Worm (Caenorhabditis elegans): ENCODE results near the gene ZK1098.2.
A peak's percentile ranks its signal among the peaks of the same experiment; 100 is the strongest.

ZK1098.2 gene

ce11 chrIII:9525252-9525651, 3.7 kb upstream of the ZK1098.2 start, which contains the start of gene trpp-3:
TSS of gene trpp-3 (plus strand) at chrIII:9525552.
- TF ChIP-seq aptf-2 (GFP tag; conservative IDR thresholded peaks at IDR 0.05): no peak
- no peak for TF ChIP-seq F55B11.4 (tag; optimal IDR thresholded peaks at IDR 0.05; ENCODE audit: borderline replicate concordance, insufficient read depth)
- no peak for TF ChIP-seq F57A8.1 (GFP tag; optimal IDR thresholded peaks at IDR 0.05)
- TF ChIP-seq F57C9.4 (tag; optimal IDR thresholded peaks at IDR 0.05): no peak
- no peak for TF ChIP-seq lsy-27 (tag; optimal IDR thresholded peaks at IDR 0.05; ENCODE audit: borderline replicate concordance, insufficient read depth)

DNA sequence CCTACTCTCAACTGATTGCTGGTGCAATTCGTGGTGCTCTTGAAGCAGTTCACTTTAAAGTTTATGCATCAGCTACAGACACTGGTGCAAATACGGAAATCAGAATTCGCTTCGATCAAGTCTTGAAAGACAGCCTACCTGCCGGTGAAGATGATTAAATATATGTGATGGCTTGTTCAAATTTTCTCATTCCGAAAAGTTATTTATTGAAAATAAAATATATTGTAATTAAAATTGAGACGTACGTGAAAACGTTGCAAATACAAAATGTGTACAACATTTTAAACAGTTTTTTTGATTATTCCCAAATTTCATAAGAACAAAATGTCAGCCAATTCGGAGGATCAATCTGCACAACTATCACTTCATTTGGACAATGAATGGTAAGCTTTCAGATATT, 2.1 kb upstream of the ZK1098.2 start, which contains the start of gene ZK1098.6:
Gene ZK1098.6 (plus strand): TSS at position 301 of the 400 bp plus-strand sequence.
- TF ChIP-seq B0035.1 (tag; optimal IDR thresholded peaks at IDR 0.05) (no peak), ccch-3 (GFP tag; optimal IDR thresholded peaks at IDR 0.05) (no peak)

DNA sequence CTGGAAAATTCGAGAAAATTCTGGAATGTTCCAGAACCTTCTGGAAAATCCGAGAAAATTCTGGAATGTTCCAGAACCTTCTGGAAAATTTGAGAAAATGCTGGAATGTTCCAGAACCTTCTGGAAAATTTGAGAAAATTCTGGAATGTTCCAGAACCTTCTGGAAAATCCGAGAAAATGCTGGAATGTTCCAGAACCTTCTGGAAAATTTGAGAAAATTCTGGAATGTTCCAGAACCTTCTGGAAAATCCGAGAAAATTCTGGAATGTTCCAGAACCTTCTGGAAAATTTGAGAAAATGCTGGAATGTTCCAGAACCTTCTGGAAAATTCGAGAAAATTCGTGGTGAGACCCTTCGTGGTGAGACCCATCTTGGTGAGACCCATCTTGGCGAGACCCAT, 5.2 kb downstream of the ZK1098.2 start:
- TF ChIP-seq hsf-1 (GFP tag; IDR thresholded peaks at IDR 0.05): peak; percentile 96
- TF ChIP-seq dox-1 (GFP tag; IDR thresholded peaks at IDR 0.05): 0 out of 2 replicates have a peak, but pooled peaks have one; percentile 29
- TF ChIP-seq pbrm-1 (GFP tag; IDR thresholded peaks at IDR 0.05): peak; percentile 17; the same call in 1 of the 2 replicates
- TF ChIP-seq madf-6 (GFP tag; IDR thresholded peaks at IDR 0.05): peak; percentile 19; the same call in 1 of the 2 replicates
- TF ChIP-seq F33H1.4 (GFP tag; IDR thresholded peaks at IDR 0.05): peak; percentile 52
- 0 out of 2 replicates have a peak, but pooled peaks have one; percentile 27 for TF ChIP-seq egrh-3 (GFP tag; IDR thresholded peaks at IDR 0.05)

DNA sequence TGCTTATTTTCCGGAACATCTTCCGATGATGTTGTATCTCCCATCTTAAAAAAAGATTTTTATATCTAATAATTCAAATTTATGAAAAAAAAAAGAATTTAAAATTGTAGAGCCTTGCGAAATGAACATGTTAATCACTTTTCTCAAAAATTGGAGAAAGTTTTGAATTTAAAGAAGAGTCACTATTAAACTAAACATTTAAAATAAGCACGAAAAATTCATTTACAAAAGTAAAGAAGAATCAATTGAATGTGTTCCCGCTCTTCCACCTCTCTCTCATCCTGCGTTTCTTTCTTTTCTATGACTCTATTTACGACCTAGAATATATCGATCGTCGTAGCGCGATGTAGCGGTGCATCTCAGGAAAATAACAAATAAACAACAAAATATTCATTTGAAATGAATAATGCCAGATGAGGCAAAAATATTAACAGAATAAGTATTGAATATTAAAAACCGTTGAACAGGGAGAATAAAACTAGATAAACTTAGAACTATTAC, 9.7 kb downstream of the ZK1098.2 start, which contains the start of gene ZK1098.3:
Gene ZK1098.3 (minus strand): TSS at position 51 of the 501 bp plus-strand sequence.
- peak; percentile 27; the same call in 1 of the 2 replicates for TF ChIP-seq hmg-1.2 (GFP tag; IDR thresholded peaks at IDR 0.05)
- no peak for TF ChIP-seq atf-7 (tag; optimal IDR thresholded peaks at IDR 0.05)
- TF ChIP-seq lin-40 (tag; optimal IDR thresholded peaks at IDR 0.05): no peak
- TF ChIP-seq him-1 (tag; optimal IDR thresholded peaks at IDR 0.05): no peak
- TF ChIP-seq Y79H2A.3 (GFP tag; conservative IDR thresholded peaks at IDR 0.05): no peak
- TF ChIP-seq hlh-12 (tag; optimal IDR thresholded peaks at IDR 0.05): no peak
- TF ChIP-seq bed-1 (GFP tag; IDR thresholded peaks at IDR 0.05): no peak
- TF ChIP-seq Y95B8A.8 (GFP tag; IDR thresholded peaks at IDR 0.05): no peak
- no peak for TF ChIP-seq Y56A3A.18 (GFP tag; IDR thresholded peaks at IDR 0.05)
- no peak for TF ChIP-seq ztf-26 (tag; optimal IDR thresholded peaks at IDR 0.05)
- TF ChIP-seq egrh-3 (GFP tag; IDR thresholded peaks at IDR 0.05): no peak
- TF ChIP-seq tbp1 (GFP tag; optimal IDR thresholded peaks at IDR 0.05): no peak
- no peak for TF ChIP-seq pbrm-1 (GFP tag; IDR thresholded peaks at IDR 0.05)
- no peak for TF ChIP-seq snpc-3.4 (tag; optimal IDR thresholded peaks at IDR 0.05)
- TF ChIP-seq attf-5 (GFP tag; optimal IDR thresholded peaks at IDR 0.05): peak; percentile 2
- TF ChIP-seq cebp-2 (GFP tag; IDR thresholded peaks at IDR 0.05): no peak
- TF ChIP-seq madf-10 (tag; optimal IDR thresholded peaks at IDR 0.05): no peak

DNA sequence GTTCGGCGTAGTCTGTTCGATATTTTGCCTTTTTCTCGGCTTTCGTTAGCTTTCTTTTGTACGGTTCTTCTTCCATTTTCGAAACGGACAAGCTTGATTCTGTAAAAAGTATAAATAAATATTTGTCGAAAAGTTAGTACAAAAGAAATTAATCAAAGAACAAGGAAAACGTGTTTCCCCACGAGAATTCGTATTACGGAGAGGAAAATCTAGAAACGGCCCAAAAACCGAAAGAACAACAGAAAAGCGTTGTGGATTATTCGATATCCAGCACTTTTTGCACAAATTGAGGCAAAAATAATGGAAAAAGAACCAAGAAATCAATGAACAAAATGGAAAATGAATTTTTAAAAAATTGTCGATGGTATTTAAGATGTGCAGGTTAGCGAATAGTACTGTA, 13.3 kb downstream of the ZK1098.2 start, which contains the start of gene mut-7:
Gene mut-7 (minus strand): TSS at position 101 of the 400 bp plus-strand sequence.
- TF ChIP-seq F10E7.11 (tag; optimal IDR thresholded peaks at IDR 0.05) (no peak), madf-6 (GFP tag; IDR thresholded peaks at IDR 0.05) (peak; percentile 37; the same call in 1 of the 2 replicates), F23B12.7 (tag; optimal IDR thresholded peaks at IDR 0.05; ENCODE audit: insufficient read depth) (no peak), F39B2.1 (GFP tag; IDR thresholded peaks at IDR 0.05) (no peak)
